Fruit fly (Drosophila melanogaster) whole organism, embryonic: ENCODE results near the gene Rgl.

Experiments used
- ATbp ChIP-seq: fragments of 200-800 bp; sonication (Bioruptor generic); optimal IDR thresholded peaks from 2 replicates; lab custom pipeline; 2017; ENCODE audit warnings: missing biosample characterization, mild to moderate bottlenecking, missing genetic modification characterization, missing genetic modification reagents
- Ada2b ChIP-seq: fragments of 200-800 bp; sonication (Bioruptor generic); IDR thresholded peaks from 2 replicates; pipeline ENCODE4 v1.3.6; 2022; ENCODE audit warnings: missing biosample characterization, missing genetic modification characterization
- B-H2 ChIP-seq: fragments of 200-800 bp; sonication (Bioruptor generic); optimal IDR thresholded peaks from 2 replicates; lab custom pipeline; 2018; ENCODE audit warnings: missing biosample characterization, mild to moderate bottlenecking, missing genetic modification characterization
- Bgb ChIP-seq: fragments of 200-800 bp; sonication (Bioruptor generic); IDR thresholded peaks from 2 replicates; pipeline ENCODE4 v1.3.6; 2022; ENCODE audit warnings: missing biosample characterization, missing genetic modification characterization; ENCODE audit not compliant: partially characterized antibody
- Blimp-1 ChIP-seq: fragments of 200-800 bp; sonication (Bioruptor generic); optimal IDR thresholded peaks from 3 replicates; lab custom pipeline; 2018; ENCODE audit warnings: missing biosample characterization, missing genetic modification characterization, mild to moderate bottlenecking, moderate library complexity, missing genetic modification reagents
- BtbVII ChIP-seq: fragments of 200-800 bp; sonication (Bioruptor generic); optimal IDR thresholded peaks from 3 replicates; lab custom pipeline; 2017; ENCODE audit warnings: missing biosample characterization, mild to moderate bottlenecking, missing genetic modification characterization
- Bteb2 ChIP-seq: fragments of 200-800 bp; sonication (Bioruptor generic); optimal IDR thresholded peaks from 2 replicates; lab custom pipeline; 2016; ENCODE audit warnings: missing biosample characterization, missing genetic modification characterization
- CG10274 ChIP-seq: fragments of 200-800 bp; sonication (Bioruptor generic); optimal IDR thresholded peaks from 3 replicates; lab custom pipeline; 2017; ENCODE audit warnings: missing biosample characterization, mild to moderate bottlenecking, missing genetic modification characterization
- CG10979 ChIP-seq: fragments of 200-800 bp; sonication (Bioruptor generic); optimal IDR thresholded peaks from 2 replicates; lab custom pipeline; 2018; ENCODE audit warnings: missing biosample characterization, mild to moderate bottlenecking, missing genetic modification characterization, moderate library complexity
- CG11085 ChIP-seq: fragments of 200-800 bp; sonication (Bioruptor generic); IDR thresholded peaks from 2 replicates; pipeline ENCODE4 v1.3.6; 2022; ENCODE audit warnings: missing biosample characterization, missing genetic modification characterization
- CG12391 ChIP-seq: fragments of 200-800 bp; sonication (Bioruptor generic); optimal IDR thresholded peaks from 3 replicates; lab custom pipeline; 2018; ENCODE audit warnings: missing biosample characterization, mild to moderate bottlenecking, missing genetic modification characterization, moderate library complexity
- CG13424 ChIP-seq: fragments of 200-800 bp; sonication (Bioruptor generic); optimal IDR thresholded peaks from 2 replicates; lab custom pipeline; 2019; ENCODE audit warnings: missing biosample characterization, mild to moderate bottlenecking, missing genetic modification characterization, moderate library complexity
- CG13894 ChIP-seq: fragments of 200-800 bp; sonication (Bioruptor generic); optimal IDR thresholded peaks from 3 replicates; lab custom pipeline; 2018; ENCODE audit warnings: missing biosample characterization, mild to moderate bottlenecking, missing genetic modification characterization, moderate library complexity
- CG14965 ChIP-seq: fragments of 200-800 bp; sonication (Bioruptor generic); optimal IDR thresholded peaks from 2 replicates; lab custom pipeline; 2016; ENCODE audit warnings: missing biosample characterization, missing genetic modification characterization, borderline replicate concordance
- CG15269 ChIP-seq: fragments of 200-800 bp; sonication (Bioruptor generic); optimal IDR thresholded peaks from 2 replicates; lab custom pipeline; 2018; ENCODE audit warnings: missing biosample characterization, mild to moderate bottlenecking, missing genetic modification characterization, moderate library complexity
- CG17912 ChIP-seq: fragments of 200-800 bp; sonication (Bioruptor generic); optimal IDR thresholded peaks from 2 replicates; lab custom pipeline; 2018; ENCODE audit warnings: missing biosample characterization, mild to moderate bottlenecking, missing genetic modification characterization
- CG18599 ChIP-seq: fragments of 200-800 bp; sonication (Bioruptor generic); optimal IDR thresholded peaks from 3 replicates; lab custom pipeline; 2017; ENCODE audit warnings: missing biosample characterization, missing genetic modification characterization, mild to moderate bottlenecking, moderate library complexity, missing genetic modification reagents
- CG18764 ChIP-seq: fragments of 200-800 bp; sonication (Bioruptor generic); optimal IDR thresholded peaks from 3 replicates; lab custom pipeline; 2016; ENCODE audit warnings: missing biosample characterization, missing genetic modification characterization
- CG31388 ChIP-seq: fragments of 200-800 bp; sonication (Bioruptor generic); optimal IDR thresholded peaks from 2 replicates; lab custom pipeline; 2016; ENCODE audit warnings: missing biosample characterization, missing genetic modification characterization
- CG4617 ChIP-seq: fragments of 200-800 bp; sonication (Bioruptor generic); optimal IDR thresholded peaks from 3 replicates; lab custom pipeline; 2016; ENCODE audit warnings: missing biosample characterization, missing genetic modification characterization, borderline replicate concordance
- CG4730 ChIP-seq: fragments of 200-800 bp; sonication (Bioruptor generic); IDR thresholded peaks from 2 replicates; pipeline ENCODE4 v1.3.6; 2022; ENCODE audit warnings: missing biosample characterization, missing genetic modification characterization
- CG5180 ChIP-seq: fragments of 200-800 bp; sonication (Bioruptor generic); optimal IDR thresholded peaks from 3 replicates; lab custom pipeline; 2017; ENCODE audit warnings: missing biosample characterization, missing genetic modification characterization, mild to moderate bottlenecking, moderate library complexity, missing genetic modification reagents
- CG6854 ChIP-seq: fragments of 200-800 bp; sonication (Bioruptor generic); optimal IDR thresholded peaks from 3 replicates; lab custom pipeline; 2017; ENCODE audit warnings: missing biosample characterization, mild to moderate bottlenecking, missing genetic modification characterization
- CG7839 ChIP-seq: fragments of 200-800 bp; sonication (Bioruptor generic); optimal IDR thresholded peaks from 3 replicates; lab custom pipeline; 2018; ENCODE audit warnings: missing biosample characterization, mild to moderate bottlenecking, missing genetic modification characterization, moderate library complexity
- CoRest ChIP-seq: fragments of 200-800 bp; sonication (Bioruptor generic); optimal IDR thresholded peaks from 3 replicates; lab custom pipeline; 2018; ENCODE audit warnings: missing biosample characterization, mild to moderate bottlenecking, missing genetic modification characterization, moderate library complexity
- Hand ChIP-seq: fragments of 200-800 bp; sonication (Bioruptor generic); optimal IDR thresholded peaks from 2 replicates; lab custom pipeline; 2017; ENCODE audit warnings: mild to moderate bottlenecking, missing biosample characterization, missing genetic modification reagents, missing genetic modification characterization
- HmgZ ChIP-seq: fragments of 200-800 bp; sonication (Bioruptor generic); optimal IDR thresholded peaks from 2 replicates; lab custom pipeline; 2018; ENCODE audit warnings: missing biosample characterization, mild to moderate bottlenecking, missing genetic modification characterization
- Hmr ChIP-seq: fragments of 200-800 bp; sonication (Bioruptor generic); optimal IDR thresholded peaks from 3 replicates; lab custom pipeline; 2017; ENCODE audit warnings: mild to moderate bottlenecking, missing biosample characterization, missing genetic modification reagents, missing genetic modification characterization
- Hr3 ChIP-seq: fragments of 200-800 bp; sonication (Bioruptor generic); optimal IDR thresholded peaks from 3 replicates; lab custom pipeline; 2016; ENCODE audit warnings: missing biosample characterization, missing genetic modification characterization
- Mad ChIP-seq: fragments of 200-800 bp; sonication (Bioruptor generic); optimal IDR thresholded peaks from 2 replicates; lab custom pipeline; 2016; ENCODE audit warnings: missing biosample characterization, missing genetic modification characterization
- Med ChIP-seq: fragments of 200-800 bp; sonication (Bioruptor generic); peaks from one replicate; lab custom pipeline; 2016; ENCODE audit warnings: missing biosample characterization, missing genetic modification characterization, mild to moderate bottlenecking, inconsistent platforms, moderate library complexity
- Nf-YC ChIP-seq: fragments of 200-800 bp; optimal IDR thresholded peaks from 3 replicates; lab custom pipeline; 2019; ENCODE audit warnings: missing biosample characterization, mild to moderate bottlenecking, missing genetic modification characterization, moderate library complexity
- Sox100B ChIP-seq: fragments of 200-800 bp; sonication (Bioruptor generic); optimal IDR thresholded peaks from 3 replicates; lab custom pipeline; 2018; ENCODE audit warnings: missing biosample characterization, mild to moderate bottlenecking, missing genetic modification characterization
- Xbp1 ChIP-seq: fragments of 200-800 bp; sonication (Bioruptor generic); optimal IDR thresholded peaks from 3 replicates; lab custom pipeline; 2016; ENCODE audit warnings: missing biosample characterization, mild to moderate bottlenecking, missing genetic modification characterization
- bowl ChIP-seq: fragments of 200-800 bp; sonication (Bioruptor generic); IDR thresholded peaks from 2 replicates; pipeline ENCODE4 v1.3.6; 2022; ENCODE audit warnings: missing biosample characterization, missing genetic modification characterization
- dmrt99B ChIP-seq: fragments of 200-800 bp; sonication (Bioruptor generic); optimal IDR thresholded peaks from 2 replicates; lab custom pipeline; 2018; ENCODE audit warnings: missing biosample characterization, mild to moderate bottlenecking, missing genetic modification characterization, moderate library complexity
- fd64A ChIP-seq: fragments of 200-800 bp; sonication (Bioruptor generic); optimal IDR thresholded peaks from 3 replicates; lab custom pipeline; 2018; ENCODE audit warnings: missing biosample characterization, mild to moderate bottlenecking, missing genetic modification characterization
- insv ChIP-seq, 2 experiments: fragments of 200-800 bp; sonication (Bioruptor generic); optimal IDR thresholded peaks; 3 replicates each; lab custom pipeline; 2016 to 2018; ENCODE audit warnings: missing biosample characterization in 2 of 2, missing genetic modification characterization in 2 of 2
- jing ChIP-seq: fragments of 200-800 bp; sonication (Bioruptor generic); optimal IDR thresholded peaks from 2 replicates; lab custom pipeline; 2018; ENCODE audit warnings: missing biosample characterization, mild to moderate bottlenecking, missing genetic modification characterization
- knrl ChIP-seq: fragments of 200-800 bp; sonication (Bioruptor generic); IDR thresholded peaks from 3 replicates; pipeline ENCODE4 v1.3.6; 2022; ENCODE audit warnings: missing biosample characterization, missing genetic modification characterization; ENCODE audit not compliant: partially characterized antibody
- lilli ChIP-seq: fragments of 200-800 bp; sonication (Bioruptor generic); optimal IDR thresholded peaks from 3 replicates; lab custom pipeline; 2016; ENCODE audit warnings: missing biosample characterization, missing genetic modification characterization
- nerfin-1 ChIP-seq: fragments of 200-800 bp; sonication (Bioruptor generic); optimal IDR thresholded peaks from 3 replicates; lab custom pipeline; 2019; ENCODE audit warnings: missing biosample characterization, mild to moderate bottlenecking, missing genetic modification characterization, moderate library complexity
- p53 ChIP-seq: fragments of 200-800 bp; sonication (Bioruptor generic); optimal IDR thresholded peaks from 2 replicates; lab custom pipeline; 2016; ENCODE audit warnings: missing biosample characterization, missing genetic modification characterization
- row ChIP-seq: fragments of 200-800 bp; sonication (Bioruptor generic); IDR thresholded peaks from 3 replicates; pipeline ENCODE4 v1.3.6; 2022; ENCODE audit warnings: missing biosample characterization, missing genetic modification characterization
- sim ChIP-seq: fragments of 200-800 bp; sonication (Bioruptor generic); IDR thresholded peaks from 2 replicates; pipeline ENCODE4 v1.3.6; 2022; ENCODE audit warnings: missing biosample characterization, missing genetic modification characterization
- sisA ChIP-seq: fragments of 200-800 bp; sonication (Bioruptor generic); IDR thresholded peaks from 2 replicates; pipeline ENCODE4 v1.3.6; 2022; ENCODE audit warnings: missing biosample characterization, missing genetic modification characterization
- so ChIP-seq: fragments of 200-800 bp; sonication (Bioruptor generic); IDR thresholded peaks from 3 replicates; pipeline ENCODE4 v1.3.6; 2022; ENCODE audit warnings: missing biosample characterization, missing genetic modification characterization
- unpg ChIP-seq: fragments of 200-800 bp; sonication (Bioruptor generic); optimal IDR thresholded peaks from 3 replicates; lab custom pipeline; 2018; ENCODE audit warnings: missing biosample characterization, mild to moderate bottlenecking, missing genetic modification characterization, moderate library complexity
- zen ChIP-seq: fragments of 200-800 bp; sonication (Bioruptor generic); optimal IDR thresholded peaks from 3 replicates; lab custom pipeline; 2018; ENCODE audit warnings: missing biosample characterization, mild to moderate bottlenecking, missing genetic modification characterization, moderate library complexity

Gene Rgl

dm6 chr3L:13905515-13905914 is 19.6 kb downstream of the Rgl start (continued):
- TF ChIP-seq p53 (GFP tag; lab: Kevin White, UChicago), result no peak
- peak; percentile 80 for TF ChIP-seq CG12391 (tag; lab: Kevin White, UChicago)
- TF ChIP-seq Ada2b (GFP tag; lab: Robert Waterston, UW), result peak; percentile 50
- TF ChIP-seq CG4730 (GFP tag; lab: Robert Waterston, UW), result 0 out of 2 replicates have a peak, but pooled peaks have one; percentile 10
- no peak for TF ChIP-seq jing (GFP tag; lab: Kevin White, UChicago)
- TF ChIP-seq so, result peak; percentile 35; the same call in 1 of the 3 replicates
- no peak for TF ChIP-seq CG4617 (GFP tag; lab: Kevin White, UChicago)
- no peak for TF ChIP-seq sim
- no peak for TF ChIP-seq Mad (GFP tag; lab: Kevin White, UChicago)
- TF ChIP-seq CG18599 (GFP tag; lab: Kevin White, UChicago), result peak; percentile 90
- peak; percentile 36 for TF ChIP-seq nerfin-1 (tag; lab: Kevin White, UChicago)
- no peak for TF ChIP-seq CG14965
- peak; percentile 48 for TF ChIP-seq ATbp (GFP tag; lab: Kevin White, UChicago)
- peak; percentile 82 for TF ChIP-seq CoRest
- peak; percentile 59 for TF ChIP-seq Med (GFP tag; lab: Kevin White, UChicago)
- peak; percentile 57 for TF ChIP-seq unpg
- peak; percentile 55 for TF ChIP-seq CG5180 (GFP tag; lab: Kevin White, UChicago)
- peak; percentile 56 for TF ChIP-seq CG10979 (tag; lab: Kevin White, UChicago)
- peak; percentile 55 for TF ChIP-seq Nf-YC (tag; lab: Kevin White, UChicago)
- TF ChIP-seq CG31388, result no peak
- TF ChIP-seq Hr3, result peak; percentile 44
- peak; percentile 82 for TF ChIP-seq CG15269 (tag; lab: Kevin White, UChicago)
- TF ChIP-seq Blimp-1 (GFP tag; lab: Kevin White, UChicago), result peak; percentile 65
- TF ChIP-seq Bteb2 (GFP tag; lab: Kevin White, UChicago), result no peak
- no peak for TF ChIP-seq knrl (GFP tag; lab: Robert Waterston, UW)
- peak; percentile 86 for TF ChIP-seq CG7839 (tag; lab: Kevin White, UChicago)
- TF ChIP-seq Hand (GFP tag; lab: Kevin White, UChicago), result peak; percentile 81
- TF ChIP-seq CG11085, result 0 out of 2 replicates have a peak, but pooled peaks have one; percentile 33
- peak; percentile 80 for TF ChIP-seq CG13424 (tag; lab: Kevin White, UChicago)
- peak in 1 of 2 experiments; percentile 8 for TF ChIP-seq insv (GFP tag; optimal IDR thresholded peaks at IDR 0.05; lab: Kevin White, UChicago)
- peak; percentile 84 for TF ChIP-seq Hmr (GFP tag; lab: Kevin White, UChicago)
- TF ChIP-seq B-H2 (GFP tag; lab: Kevin White, UChicago), result peak; percentile 33
- TF ChIP-seq HmgZ (tag; lab: Kevin White, UChicago), result peak; percentile 58
- TF ChIP-seq dmrt99B (tag; lab: Kevin White, UChicago), result peak; percentile 84
- TF ChIP-seq CG10274 (GFP tag; lab: Kevin White, UChicago), result peak; percentile 24
- TF ChIP-seq Sox100B (GFP tag; lab: Kevin White, UChicago), result peak; percentile 80
- TF ChIP-seq CG17912 (GFP tag; lab: Kevin White, UChicago), result no peak
- peak; percentile 47 for TF ChIP-seq row
- TF ChIP-seq CG13894 (tag; lab: Kevin White, UChicago), result peak; percentile 55
- no peak for TF ChIP-seq bowl (GFP tag; lab: Robert Waterston, UW)
- peak; percentile 37 for TF ChIP-seq Xbp1 (GFP tag; lab: Kevin White, UChicago)
- TF ChIP-seq lilli (GFP tag; lab: Kevin White, UChicago), result peak; percentile 20
- TF ChIP-seq zen, result peak; percentile 16
- peak; percentile 19; the same call in 1 of the 2 replicates for TF ChIP-seq sisA (GFP tag; lab: Robert Waterston, UW)
- TF ChIP-seq fd64A (GFP tag; lab: Kevin White, UChicago), result no peak
- peak; percentile 84 for TF ChIP-seq BtbVII
- peak; percentile 16 for TF ChIP-seq CG18764 (GFP tag; lab: Kevin White, UChicago)
- TF ChIP-seq Bgb, result no peak
- peak; percentile 78 for TF ChIP-seq CG6854
